Fruit fly (Drosophila melanogaster): Measurements from ENCODE around the gene fmt.

dm6 chr3L:6124616-6125408, 48.9 kb downstream of the fmt start:
- no peak for TF ChIP-seq CG12605 (GFP tag; IDR thresholded peaks at IDR 0.05)
- no peak for TF ChIP-seq Pif1B (GFP tag; optimal IDR thresholded peaks at IDR 0.05)
- TF ChIP-seq CG14655 (GFP tag; optimal IDR thresholded peaks at IDR 0.05), result no peak
- TF ChIP-seq CG17806 (tag; optimal IDR thresholded peaks at IDR 0.05), result no peak
- no peak for TF ChIP-seq gl (tag; optimal IDR thresholded peaks at IDR 0.05)
- TF ChIP-seq EcR (GFP tag; optimal IDR thresholded peaks at IDR 0.05), result no peak
- TF ChIP-seq CG15710 (tag; optimal IDR thresholded peaks at IDR 0.05), result no peak
- peak; percentile 15 for TF ChIP-seq Pif1A (GFP tag; optimal IDR thresholded peaks at IDR 0.05)
- TF ChIP-seq CG32121 (GFP tag; IDR thresholded peaks at IDR 0.05), result no peak; the same call in 1 of the 2 replicates

All from whole organism, pupa.